Fruit fly (Drosophila melanogaster): ENCODE measurements around the gene fid.

The fid gene

DNA sequence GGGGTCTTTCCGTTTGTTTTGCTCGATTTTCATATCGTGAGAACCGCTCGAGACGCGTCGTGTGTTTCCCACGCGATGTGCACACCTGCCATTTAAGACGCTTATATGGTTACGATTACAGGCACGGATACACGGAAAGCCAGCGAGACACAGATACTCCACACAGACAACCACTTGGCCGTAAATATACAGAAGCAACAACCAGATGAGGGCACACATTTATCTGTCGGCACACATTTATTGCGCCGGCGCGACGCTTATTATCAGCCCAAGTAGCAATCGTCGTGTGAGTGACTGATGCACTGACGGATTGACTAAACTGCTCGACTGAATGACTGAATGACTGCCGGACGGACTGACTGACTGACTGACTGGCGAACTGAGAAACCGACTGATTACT is 60.7 kb downstream of the fid start (continued):
- TF ChIP-seq ac (GFP tag; optimal IDR thresholded peaks at IDR 0.05) (peak; percentile 90), Xrp1 (GFP tag; IDR thresholded peaks at IDR 0.05) (peak; percentile 11; the same call in 1 of the 2 replicates), oc (tag; optimal IDR thresholded peaks at IDR 0.05) (peak; percentile 68), CG18599 (GFP tag; optimal IDR thresholded peaks at IDR 0.05) (no peak), CG15011 (GFP tag; optimal IDR thresholded peaks at IDR 0.05) (no peak), chm (GFP tag; IDR thresholded peaks at IDR 0.05) (peak; percentile 44; the same call in 1 of the 2 replicates), gcm (GFP tag; optimal IDR thresholded peaks at IDR 0.05) (peak; percentile 21), NfI (GFP tag; optimal IDR thresholded peaks at IDR 0.05) (no peak), Bgb (GFP tag; IDR thresholded peaks at IDR 0.05; ENCODE audit: partially characterized antibody) (no peak), Kr (GFP tag; optimal IDR thresholded peaks at IDR 0.05) (peak; percentile 54), caup (GFP tag; optimal IDR thresholded peaks at IDR 0.05; ENCODE audit: severe bottlenecking) (no peak), CG31224 (GFP tag; IDR thresholded peaks at IDR 0.05) (no peak), CG8281 (tag; optimal IDR thresholded peaks at IDR 0.05) (peak; percentile 100), cad (GFP tag; optimal IDR thresholded peaks at IDR 0.05) (peak; percentile 47), CG15269 (tag; optimal IDR thresholded peaks at IDR 0.05) (peak; percentile 71), Sin3A (optimal IDR thresholded peaks at IDR 0.05) (no peak), CG11560 (tag; IDR thresholded peaks at IDR 0.05) (no peak), Nf-YB (GFP tag; optimal IDR thresholded peaks at IDR 0.05) (no peak), CG9215 (GFP tag; IDR thresholded peaks at IDR 0.05) (no peak), CG11456 (GFP tag; IDR thresholded peaks at IDR 0.05) (no peak), CG18764 (GFP tag; optimal IDR thresholded peaks at IDR 0.05) (no peak), Chrac-16 (GFP tag; optimal IDR thresholded peaks at IDR 0.05) (no peak), fru (optimal IDR thresholded peaks at IDR 0.05) (peak; percentile 63), CG12299 (tag; optimal IDR thresholded peaks at IDR 0.05) (no peak), Deaf1 (tag; optimal IDR thresholded peaks at IDR 0.05) (peak; percentile 37), hth (optimal IDR thresholded peaks at IDR 0.05) (peak; percentile 66), Xbp1 (GFP tag; optimal IDR thresholded peaks at IDR 0.05) (no peak), Stat92E (GFP tag; optimal IDR thresholded peaks at IDR 0.05) (peak in 1 of 3 experiments; percentile 6), Abd-B (GFP tag; optimal IDR thresholded peaks at IDR 0.05) (no peak), CG10209 (GFP tag; optimal IDR thresholded peaks at IDR 0.05) (peak; percentile 89), toy (GFP tag; IDR thresholded peaks at IDR 0.05) (no peak), Neu2 (GFP tag; optimal IDR thresholded peaks at IDR 0.05; ENCODE audit: borderline replicate concordance) (no peak), phol (tag; optimal IDR thresholded peaks at IDR 0.05) (no peak), sug (tag; optimal IDR thresholded peaks at IDR 0.05) (no peak), vnd (GFP tag; IDR thresholded peaks at IDR 0.05; ENCODE audit: partially characterized antibody) (no peak), cg (GFP tag; optimal IDR thresholded peaks at IDR 0.05) (peak; percentile 78), fd64A (GFP tag; optimal IDR thresholded peaks at IDR 0.05) (no peak), Med (GFP tag) (no peak), CG4820 (GFP tag; optimal IDR thresholded peaks at IDR 0.05) (no peak), Myb (GFP tag; optimal IDR thresholded peaks at IDR 0.05) (no peak), CG6765 (GFP tag; optimal IDR thresholded peaks at IDR 0.05) (no peak), Antp (GFP tag; optimal IDR thresholded peaks at IDR 0.05) (no peak), CG4360 (GFP tag; IDR thresholded peaks at IDR 0.05) (0 out of 2 replicates have a peak, but pooled peaks have one; percentile 46), slp2 (GFP tag; optimal IDR thresholded peaks at IDR 0.05) (no peak)
